Fruit fly (Drosophila melanogaster): ENCODE measurements around the gene aly.

aly gene

DNA sequence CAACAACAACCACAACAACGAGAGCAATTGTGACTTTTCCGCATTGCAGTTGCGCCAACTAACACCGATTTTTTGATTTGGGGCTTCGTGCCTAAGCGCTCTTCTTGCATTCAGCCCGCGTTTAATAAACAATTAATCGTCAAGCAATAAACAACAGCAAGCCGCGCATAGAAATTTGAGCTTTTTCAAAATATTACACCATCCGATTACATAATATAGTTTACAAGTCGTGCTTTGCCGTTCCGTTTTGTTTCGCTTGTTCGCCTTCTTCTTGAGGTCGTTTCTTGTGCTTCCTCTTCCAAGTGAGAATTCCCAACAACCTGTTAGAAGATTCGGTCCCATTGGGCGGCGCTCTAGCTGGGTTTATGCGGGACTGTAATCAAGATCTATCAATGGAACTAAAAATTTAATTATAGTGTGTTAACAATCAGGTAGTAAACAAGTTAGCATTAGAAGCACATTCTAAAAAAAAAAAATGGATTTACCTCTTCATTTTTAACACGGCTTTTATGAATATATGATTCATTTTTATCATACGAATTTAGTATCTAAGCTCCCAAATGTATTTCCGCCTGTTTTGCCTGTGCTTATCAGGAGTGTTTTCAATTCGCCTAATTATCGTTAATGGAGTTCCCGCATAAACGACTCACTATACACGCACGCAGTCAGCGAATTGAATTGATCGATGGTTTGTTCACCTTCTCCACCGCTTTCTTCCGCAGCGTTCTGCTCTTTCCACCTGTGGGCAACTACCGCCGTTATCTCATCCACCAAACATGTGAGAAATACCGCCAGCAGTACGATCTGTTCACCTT, 9.7 kb upstream of the aly start:
- no peak for TF ChIP-seq N (GFP tag; optimal IDR thresholded peaks at IDR 0.05)
- peak; percentile 55 for TF ChIP-seq HLH106 (tag; optimal IDR thresholded peaks at IDR 0.05)
- peak; percentile 81 for TF ChIP-seq fru (GFP tag; optimal IDR thresholded peaks at IDR 0.05)
- TF ChIP-seq Vsx2 (GFP tag; optimal IDR thresholded peaks at IDR 0.05; ENCODE audit: partially characterized antibody): no peak
- no peak for TF ChIP-seq lola (GFP tag; optimal IDR thresholded peaks at IDR 0.05)
- TF ChIP-seq woc (GFP tag; optimal IDR thresholded peaks at IDR 0.05): peak; percentile 14
- peak; percentile 52 for TF ChIP-seq CG9705 (GFP tag; optimal IDR thresholded peaks at IDR 0.05)
- peak; percentile 76 for TF ChIP-seq Sp1 (GFP tag; optimal IDR thresholded peaks at IDR 0.05)
- no peak for TF ChIP-seq dsf (GFP tag; optimal IDR thresholded peaks at IDR 0.05; ENCODE audit: borderline replicate concordance)
- no peak for TF ChIP-seq dl (GFP tag; optimal IDR thresholded peaks at IDR 0.05; ENCODE audit: insufficient read depth in 1 of 2, partially characterized antibody in 2 of 2)
- no peak for TF ChIP-seq tai (GFP tag; optimal IDR thresholded peaks at IDR 0.05)
- TF ChIP-seq Myc (optimal IDR thresholded peaks at IDR 0.05): no peak
- no peak for TF ChIP-seq usp (GFP tag; optimal IDR thresholded peaks at IDR 0.05)
- no peak for TF ChIP-seq Abd-B (GFP tag; optimal IDR thresholded peaks at IDR 0.05)
- TF ChIP-seq Mio (GFP tag; optimal IDR thresholded peaks at IDR 0.05): no peak
- peak; percentile 4 for TF ChIP-seq Jra (GFP tag; optimal IDR thresholded peaks at IDR 0.05)
- TF ChIP-seq Hnf4 (GFP tag; optimal IDR thresholded peaks at IDR 0.05): peak; percentile 41
- peak; percentile 70 for TF ChIP-seq OdsH (GFP tag; optimal IDR thresholded peaks at IDR 0.05)
- peak; percentile 73 for TF ChIP-seq br (GFP tag; optimal IDR thresholded peaks at IDR 0.05)
- peak; percentile 74 for TF ChIP-seq ey (GFP tag; optimal IDR thresholded peaks at IDR 0.05)
- TF ChIP-seq brk (GFP tag; optimal IDR thresholded peaks at IDR 0.05): no peak
- TF ChIP-seq CG32264 (GFP tag; optimal IDR thresholded peaks at IDR 0.05): peak; percentile 10
- TF ChIP-seq sv (GFP tag; optimal IDR thresholded peaks at IDR 0.05): peak; percentile 71
- peak; percentile 35 for TF ChIP-seq psq (GFP tag; optimal IDR thresholded peaks at IDR 0.05)
- TF ChIP-seq h (GFP tag; optimal IDR thresholded peaks at IDR 0.05): peak; percentile 85
- TF ChIP-seq GATAd (GFP tag; optimal IDR thresholded peaks at IDR 0.05): no peak
- TF ChIP-seq foxo (GFP tag; optimal IDR thresholded peaks at IDR 0.05): peak in 1 of 2 experiments; percentile 78
- no peak for TF ChIP-seq jim (GFP tag; optimal IDR thresholded peaks at IDR 0.05)
- no peak for TF ChIP-seq sage (GFP tag; optimal IDR thresholded peaks at IDR 0.05)
- no peak for TF ChIP-seq Dif (GFP tag; optimal IDR thresholded peaks at IDR 0.05; ENCODE audit: partially characterized antibody)
- no peak for TF ChIP-seq pan (optimal IDR thresholded peaks at IDR 0.05)
- no peak for TF ChIP-seq Hr83 (GFP tag; optimal IDR thresholded peaks at IDR 0.05; ENCODE audit: poor library complexity, severe bottlenecking)
- no peak for TF ChIP-seq Rel (GFP tag; optimal IDR thresholded peaks at IDR 0.05)
- peak; percentile 27 for TF ChIP-seq Rel (tag; optimal IDR thresholded peaks at IDR 0.05)
- TF ChIP-seq Hr78 (GFP tag; optimal IDR thresholded peaks at IDR 0.05): no peak
- no peak for TF ChIP-seq Dfd (GFP tag; optimal IDR thresholded peaks at IDR 0.05)
- TF ChIP-seq CrebA (GFP tag; optimal IDR thresholded peaks at IDR 0.05; ENCODE audit: borderline replicate concordance): no peak
- peak; percentile 76 for TF ChIP-seq rgr (GFP tag; optimal IDR thresholded peaks at IDR 0.05)
- peak; percentile 33 for TF ChIP-seq dmrt93B (GFP tag; optimal IDR thresholded peaks at IDR 0.05)

DNA sequence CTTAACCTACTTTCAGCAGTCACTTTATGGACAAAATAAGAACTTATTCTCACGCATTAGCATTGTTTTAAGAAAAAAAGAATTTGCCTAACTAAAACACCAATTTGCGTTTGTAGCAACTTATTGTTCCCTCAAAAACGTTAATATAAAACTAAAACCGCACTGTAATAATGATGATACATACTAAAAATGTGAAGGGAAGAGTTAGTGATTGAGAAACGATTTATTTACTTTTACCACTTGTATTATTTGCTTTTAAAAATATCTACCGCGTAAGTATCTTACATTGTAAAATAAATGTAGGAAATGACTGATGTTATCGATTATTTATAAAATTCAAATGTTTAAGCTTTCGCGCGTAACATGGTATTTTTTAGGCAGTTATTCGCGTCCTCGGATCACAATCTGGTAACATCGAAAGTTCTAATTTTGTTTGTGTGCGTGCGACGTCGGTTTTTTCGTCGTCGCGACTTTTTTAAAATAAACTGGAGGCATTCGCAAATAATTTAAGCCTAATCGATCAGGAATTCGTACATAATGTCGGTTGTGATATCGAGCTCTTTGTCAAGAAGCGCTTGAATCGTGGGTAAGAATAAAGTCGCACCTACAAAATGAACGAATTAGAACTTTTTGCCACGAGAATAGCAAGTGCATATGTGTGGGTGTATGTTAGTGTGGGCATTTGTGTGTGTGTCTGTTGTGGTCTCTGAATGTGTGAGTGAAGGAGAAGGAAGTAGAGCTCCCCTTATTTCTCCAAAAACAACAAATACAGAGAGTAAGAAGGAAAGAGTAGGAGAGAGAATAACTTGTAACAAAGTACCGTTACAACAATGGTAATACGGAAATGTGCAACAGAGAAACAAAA, 8.7 kb upstream of the aly start, which contains the start of gene CG2162:
Gene CG2162, plus strand, starts transcription at position 418 of the 865 bp plus-strand sequence.
- TF ChIP-seq dmrt93B (GFP tag; optimal IDR thresholded peaks at IDR 0.05): no peak
- no peak for TF ChIP-seq Dif (GFP tag; optimal IDR thresholded peaks at IDR 0.05; ENCODE audit: partially characterized antibody)
- TF ChIP-seq tai (GFP tag; optimal IDR thresholded peaks at IDR 0.05): no peak
- TF ChIP-seq h (GFP tag; optimal IDR thresholded peaks at IDR 0.05): peak; percentile 9
- TF ChIP-seq OdsH (GFP tag; optimal IDR thresholded peaks at IDR 0.05): peak; percentile 7
- TF ChIP-seq Rel (GFP tag; optimal IDR thresholded peaks at IDR 0.05): no peak
- peak; percentile 23 for TF ChIP-seq Rel (tag; optimal IDR thresholded peaks at IDR 0.05)
- no peak for TF ChIP-seq sage (GFP tag; optimal IDR thresholded peaks at IDR 0.05)
- TF ChIP-seq dsf (GFP tag; optimal IDR thresholded peaks at IDR 0.05; ENCODE audit: borderline replicate concordance): no peak
- no peak for TF ChIP-seq Jra (GFP tag; optimal IDR thresholded peaks at IDR 0.05)
- TF ChIP-seq N (GFP tag; optimal IDR thresholded peaks at IDR 0.05): peak; percentile 81
- no peak for TF ChIP-seq Hnf4 (GFP tag; optimal IDR thresholded peaks at IDR 0.05)
